Fruit fly (Drosophila melanogaster): Measurements from ENCODE around the gene Ndfip.

The Ndfip gene

DNA sequence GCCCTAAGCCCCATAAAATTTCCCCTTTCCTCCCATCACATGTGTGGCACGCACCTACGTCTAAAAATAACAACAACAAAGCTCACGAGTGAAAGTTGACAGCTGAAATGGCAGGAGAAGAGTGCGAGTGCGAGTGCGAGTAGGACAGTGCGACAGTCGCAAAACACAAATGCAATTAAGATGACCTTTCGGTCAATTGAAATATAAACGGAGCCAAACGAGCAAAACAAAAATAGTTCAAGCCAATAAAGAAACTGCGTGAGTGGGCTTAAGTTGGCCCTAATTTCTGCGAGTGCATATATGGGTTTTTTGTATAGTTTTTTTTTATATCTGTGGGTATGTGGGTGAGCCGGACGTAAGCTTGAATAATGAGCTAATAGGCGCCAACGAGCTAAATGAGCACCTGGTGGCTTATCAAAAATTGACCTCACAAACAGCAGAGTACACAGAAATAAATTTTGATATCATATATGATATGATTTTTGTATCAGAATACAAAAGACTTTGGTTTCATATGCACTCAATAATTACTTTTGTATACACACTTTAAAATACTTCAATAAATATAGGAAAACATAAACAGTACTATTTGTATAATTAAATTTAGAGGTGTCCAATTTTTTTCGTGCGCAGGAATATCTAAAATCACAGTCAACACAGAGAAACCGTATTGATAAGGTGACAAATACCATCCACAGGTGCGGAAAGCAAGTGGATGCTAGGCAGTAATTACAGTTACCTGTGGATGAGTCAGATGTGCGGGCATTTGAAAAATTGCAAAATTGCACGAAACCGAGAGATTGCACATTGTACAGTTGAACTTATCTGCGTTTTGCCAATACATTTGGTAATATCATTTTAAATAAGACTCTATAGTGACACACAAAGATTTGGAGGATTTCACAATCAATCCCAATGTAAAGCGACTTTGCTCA is 2.1 kb downstream of the Ndfip start:
- TF ChIP-seq Eip78C (GFP tag) (peak; percentile 57), CG8119 (GFP tag; IDR thresholded peaks at IDR 0.05) (peak; percentile 18; the same call in 1 of the 3 replicates), svp (GFP tag) (peak; percentile 33), Hr39 (GFP tag; optimal IDR thresholded peaks at IDR 0.05) (peak; percentile 5), vri (GFP tag; optimal IDR thresholded peaks at IDR 0.05) (peak; percentile 53), CG6276 (GFP tag; optimal IDR thresholded peaks at IDR 0.05) (no peak), CG34406 (GFP tag; optimal IDR thresholded peaks at IDR 0.05) (no peak), cyc (GFP tag; optimal IDR thresholded peaks at IDR 0.05) (no peak), CG3919 (GFP tag; optimal IDR thresholded peaks at IDR 0.05) (peak; percentile 13)

DNA sequence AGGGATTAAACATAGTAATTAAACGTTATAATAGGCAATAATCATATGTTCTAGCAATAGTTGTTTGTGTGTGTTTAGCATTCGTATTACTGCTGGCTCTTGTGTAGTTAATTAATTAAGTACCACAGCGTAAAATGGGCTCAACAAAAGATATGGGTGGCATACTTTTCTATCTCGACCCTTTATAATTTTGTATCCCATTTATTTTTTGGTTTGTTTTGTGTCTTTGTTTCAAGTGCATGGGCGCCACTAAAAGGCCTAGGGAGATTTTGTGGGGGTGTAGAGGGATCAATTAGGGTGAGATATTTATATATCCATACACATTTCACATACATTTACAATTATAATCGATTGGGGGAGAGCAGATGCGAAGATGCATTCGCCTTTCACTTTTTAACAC is 6.5 kb downstream of the Ndfip start:
- no peak for TF ChIP-seq CG8632 (GFP tag; optimal IDR thresholded peaks at IDR 0.05)

dm6 chr3L:17646637-17647036 is 7.4 kb downstream of the Ndfip start, which contains the start of gene CG43085:
TSS of gene CG43085 (minus strand) at chr3L:17646737.
- TF ChIP-seq cyc (GFP tag; optimal IDR thresholded peaks at IDR 0.05) (no peak), svp (GFP tag) (no peak), CG3919 (GFP tag; optimal IDR thresholded peaks at IDR 0.05) (no peak), CG10631 (GFP tag; optimal IDR thresholded peaks at IDR 0.05) (no peak), CG15336 (GFP tag; IDR thresholded peaks at IDR 0.05) (no peak), Ets96B (tag; optimal IDR thresholded peaks at IDR 0.05) (no peak), CG31627 (GFP tag; optimal IDR thresholded peaks at IDR 0.05) (no peak), Eip78C (GFP tag) (no peak), salr (GFP tag; optimal IDR thresholded peaks at IDR 0.05) (no peak), CG11902 (GFP tag; optimal IDR thresholded peaks at IDR 0.05) (no peak), Eip75B (GFP tag; optimal IDR thresholded peaks at IDR 0.05) (no peak), CG10669 (GFP tag; optimal IDR thresholded peaks at IDR 0.05) (no peak), CG32006 (GFP tag; optimal IDR thresholded peaks at IDR 0.05) (no peak), CG8632 (GFP tag; optimal IDR thresholded peaks at IDR 0.05) (no peak), CG6808 (GFP tag; optimal IDR thresholded peaks at IDR 0.05) (no peak), dsx (GFP tag; optimal IDR thresholded peaks at IDR 0.05; ENCODE audit: poor library complexity, severe bottlenecking) (no peak), spab (GFP tag; optimal IDR thresholded peaks at IDR 0.05) (no peak), dac (GFP tag; optimal IDR thresholded peaks at IDR 0.05) (no peak)

- TF ChIP-seq dsx (GFP tag; optimal IDR thresholded peaks at IDR 0.05; ENCODE audit: poor library complexity, severe bottlenecking) (peak; percentile 32), Hr38 (GFP tag; optimal IDR thresholded peaks at IDR 0.05) (no peak), CG7368 (GFP tag; optimal IDR thresholded peaks at IDR 0.05) (no peak), CG31627 (GFP tag; optimal IDR thresholded peaks at IDR 0.05) (peak; percentile 19), Ets21C (GFP tag; optimal IDR thresholded peaks at IDR 0.05) (no peak), CG34406 (GFP tag; optimal IDR thresholded peaks at IDR 0.05) (no peak), cyc (GFP tag; optimal IDR thresholded peaks at IDR 0.05) (peak; percentile 14), Eip75B (GFP tag; optimal IDR thresholded peaks at IDR 0.05) (peak; percentile 52), CG11902 (GFP tag; optimal IDR thresholded peaks at IDR 0.05) (no peak), CG6792 (GFP tag; optimal IDR thresholded peaks at IDR 0.05) (peak; percentile 7), topi (GFP tag; optimal IDR thresholded peaks at IDR 0.05) (peak; percentile 16), CG32006 (GFP tag; optimal IDR thresholded peaks at IDR 0.05) (no peak), spab (GFP tag; optimal IDR thresholded peaks at IDR 0.05) (no peak), Eip93F (GFP tag; optimal IDR thresholded peaks at IDR 0.05) (no peak), Hr39 (GFP tag; optimal IDR thresholded peaks at IDR 0.05) (peak; percentile 17), achi (GFP tag; optimal IDR thresholded peaks at IDR 0.05) (peak; percentile 0), CG8319 (GFP tag; optimal IDR thresholded peaks at IDR 0.05) (no peak), Sox14 (GFP tag; optimal IDR thresholded peaks at IDR 0.05) (peak; percentile 54), Ets96B (tag; optimal IDR thresholded peaks at IDR 0.05) (no peak), lz (GFP tag; optimal IDR thresholded peaks at IDR 0.05) (peak; percentile 50), CG10631 (GFP tag; optimal IDR thresholded peaks at IDR 0.05) (peak; percentile 5), esn (GFP tag; optimal IDR thresholded peaks at IDR 0.05) (peak; percentile 56), CG8119 (GFP tag; IDR thresholded peaks at IDR 0.05) (peak; percentile 18; the same call in 1 of the 3 replicates), CG3032 (tag; optimal IDR thresholded peaks at IDR 0.05) (peak; percentile 24), Sox102F (GFP tag; optimal IDR thresholded peaks at IDR 0.05) (peak; percentile 36), CG6854 (GFP tag; optimal IDR thresholded peaks at IDR 0.05) (peak; percentile 17), Eip78C (GFP tag) (peak; percentile 81), Met (GFP tag; optimal IDR thresholded peaks at IDR 0.05) (peak; percentile 35), CG10669 (GFP tag; optimal IDR thresholded peaks at IDR 0.05) (no peak), dac (GFP tag; optimal IDR thresholded peaks at IDR 0.05) (no peak), CG1621 (tag; optimal IDR thresholded peaks at IDR 0.05) (peak; percentile 56), Blimp-1 (GFP tag; optimal IDR thresholded peaks at IDR 0.05) (no peak), CG6808 (GFP tag; optimal IDR thresholded peaks at IDR 0.05) (no peak), Gug (GFP tag; IDR thresholded peaks at IDR 0.05) (no peak), svp (GFP tag) (peak; percentile 55), CG6276 (GFP tag; optimal IDR thresholded peaks at IDR 0.05) (no peak)
These were observed 9.2 kb downstream of the Ndfip start, which contains the start of gene Pep for dm6 chr3L:17644906-17645244. TSS of gene Pep (minus strand) at chr3L:17645036.
